Fruit fly (Drosophila melanogaster): ENCODE results near the gene orb2.

orb2 gene

dm6 chr3L:8968437-8968836, 14.2 kb upstream of the orb2 start, which contains the start of gene CG5026 (continued):
- TF ChIP-seq CG10209 (GFP tag; optimal IDR thresholded peaks at IDR 0.05) (no peak), CG13775 (GFP tag; optimal IDR thresholded peaks at IDR 0.05) (no peak), NC2β (GFP tag; optimal IDR thresholded peaks at IDR 0.05) (peak; percentile 11), cg (GFP tag; optimal IDR thresholded peaks at IDR 0.05) (no peak), dmrt11E (tag; optimal IDR thresholded peaks at IDR 0.05) (no peak), CG15011 (GFP tag; optimal IDR thresholded peaks at IDR 0.05) (no peak), CG6791 (GFP tag; IDR thresholded peaks at IDR 0.05; ENCODE audit: partially characterized antibody) (no peak), CG30020 (tag; optimal IDR thresholded peaks at IDR 0.05) (no peak), Dp (GFP tag; optimal IDR thresholded peaks at IDR 0.05) (peak; percentile 65), tio (GFP tag; optimal IDR thresholded peaks at IDR 0.05) (no peak), gem (tag; optimal IDR thresholded peaks at IDR 0.05) (no peak), gcm (GFP tag; optimal IDR thresholded peaks at IDR 0.05) (no peak), sens-2 (GFP tag; IDR thresholded peaks at IDR 0.05) (no peak), CG13287 (GFP tag; IDR thresholded peaks at IDR 0.05; ENCODE audit: partially characterized antibody) (peak; percentile 53), CG34224 (GFP tag; IDR thresholded peaks at IDR 0.05; ENCODE audit: partially characterized antibody) (0 out of 3 replicates have a peak, but pooled peaks have one; percentile 14), CG5953 (GFP tag; IDR thresholded peaks at IDR 0.05) (no peak), Hr39 (optimal IDR thresholded peaks at IDR 0.05) (no peak), E2f1 (GFP tag; IDR thresholded peaks at IDR 0.05) (no peak), dmrt99B (tag; optimal IDR thresholded peaks at IDR 0.05) (no peak), CG10147 (GFP tag; optimal IDR thresholded peaks at IDR 0.05) (no peak), CHES-1-like (GFP tag; optimal IDR thresholded peaks at IDR 0.05) (no peak), ind (GFP tag; optimal IDR thresholded peaks at IDR 0.05) (no peak), gro (GFP tag; optimal IDR thresholded peaks at IDR 0.05) (no peak), ken (GFP tag; IDR thresholded peaks at IDR 0.05) (no peak; the same call in 2 of the 3 replicates), esg (GFP tag; conservative IDR thresholded peaks at IDR 0.05) (no peak), Med (GFP tag) (peak; percentile 81), CG1792 (GFP tag; optimal IDR thresholded peaks at IDR 0.05) (no peak), Vsx1 (GFP tag; optimal IDR thresholded peaks at IDR 0.05) (no peak), sens (GFP tag) (no peak), crc (GFP tag; optimal IDR thresholded peaks at IDR 0.05) (no peak), CG15601 (tag; optimal IDR thresholded peaks at IDR 0.05) (no peak), CG10274 (GFP tag; optimal IDR thresholded peaks at IDR 0.05) (peak; percentile 15), CG1233 (GFP tag; optimal IDR thresholded peaks at IDR 0.05) (no peak), ci (GFP tag; IDR thresholded peaks at IDR 0.05) (peak; percentile 63; the same call in 2 of the 3 replicates), phol (tag; optimal IDR thresholded peaks at IDR 0.05) (no peak), CG16779 (GFP tag; IDR thresholded peaks at IDR 0.05) (no peak), Nf-YB (GFP tag; optimal IDR thresholded peaks at IDR 0.05) (no peak), Pdp1 (GFP tag; optimal IDR thresholded peaks at IDR 0.05) (peak in 1 of 2 experiments; percentile 38), CG8089 (GFP tag; optimal IDR thresholded peaks at IDR 0.05) (no peak), emc (GFP tag; optimal IDR thresholded peaks at IDR 0.05) (no peak), vnd (GFP tag; IDR thresholded peaks at IDR 0.05; ENCODE audit: partially characterized antibody) (no peak), unpg (GFP tag; optimal IDR thresholded peaks at IDR 0.05) (no peak), CG15269 (tag; optimal IDR thresholded peaks at IDR 0.05) (no peak), usp (GFP tag; optimal IDR thresholded peaks at IDR 0.05) (no peak), CG10321 (GFP tag; IDR thresholded peaks at IDR 0.05) (no peak), trh (GFP tag; optimal IDR thresholded peaks at IDR 0.05) (no peak), her (GFP tag; optimal IDR thresholded peaks at IDR 0.05) (no peak), pho (GFP tag; optimal IDR thresholded peaks at IDR 0.05) (no peak), oc (tag; optimal IDR thresholded peaks at IDR 0.05) (no peak), CG7372 (GFP tag; IDR thresholded peaks at IDR 0.05) (no peak), CG14014 (GFP tag; IDR thresholded peaks at IDR 0.05) (no peak), CG3163 (GFP tag; optimal IDR thresholded peaks at IDR 0.05) (no peak)

All from whole organism, embryonic.